Fruit fly (Drosophila melanogaster) whole organism, embryonic: ENCODE data around the gene AcCoAS.

Experiments used
- Adf1 ChIP-seq: fragments of 200-800 bp; sonication (Bioruptor generic); IDR thresholded peaks from 2 replicates; pipeline ENCODE4 v1.3.6; 2022; ENCODE audit warnings: missing biosample characterization, missing genetic modification characterization
- Aef1 ChIP-seq: fragments of 200-800 bp; sonication (Bioruptor generic); IDR thresholded peaks from 3 replicates; pipeline ENCODE4 v1.3.6; 2022; ENCODE audit warnings: missing biosample characterization, missing genetic modification characterization
- Bteb2 ChIP-seq: fragments of 200-800 bp; sonication (Bioruptor generic); optimal IDR thresholded peaks from 2 replicates; lab custom pipeline; 2016; ENCODE audit warnings: missing biosample characterization, missing genetic modification characterization
- CG10366 ChIP-seq: fragments of 200-800 bp; sonication (Bioruptor generic); IDR thresholded peaks from 2 replicates; pipeline ENCODE4 v1.3.6; 2022; ENCODE audit warnings: missing biosample characterization, missing genetic modification characterization
- CG10565 ChIP-seq: fragments of 200-800 bp; sonication (Bioruptor generic); optimal IDR thresholded peaks from 3 replicates; lab custom pipeline; 2016; ENCODE audit warnings: missing biosample characterization, mild to moderate bottlenecking, missing genetic modification characterization
- CG10979 ChIP-seq: fragments of 200-800 bp; sonication (Bioruptor generic); optimal IDR thresholded peaks from 2 replicates; lab custom pipeline; 2018; ENCODE audit warnings: missing biosample characterization, mild to moderate bottlenecking, missing genetic modification characterization, moderate library complexity
- CG11085 ChIP-seq: fragments of 200-800 bp; sonication (Bioruptor generic); IDR thresholded peaks from 2 replicates; pipeline ENCODE4 v1.3.6; 2022; ENCODE audit warnings: missing biosample characterization, missing genetic modification characterization
- CG11696 ChIP-seq: fragments of 200-800 bp; sonication (Bioruptor generic); IDR thresholded peaks from 2 replicates; pipeline ENCODE4 v1.3.6; 2022; ENCODE audit warnings: missing biosample characterization, missing genetic modification characterization
- CG12942 ChIP-seq: fragments of 200-800 bp; sonication (Bioruptor generic); optimal IDR thresholded peaks from 3 replicates; lab custom pipeline; 2016; ENCODE audit warnings: missing biosample characterization, missing genetic modification characterization
- CG16863 ChIP-seq: fragments of 200-800 bp; sonication (Bioruptor generic); optimal IDR thresholded peaks from 3 replicates; lab custom pipeline; 2016; ENCODE audit warnings: missing biosample characterization, missing genetic modification characterization
- CG17912 ChIP-seq: fragments of 200-800 bp; sonication (Bioruptor generic); optimal IDR thresholded peaks from 2 replicates; lab custom pipeline; 2018; ENCODE audit warnings: missing biosample characterization, mild to moderate bottlenecking, missing genetic modification characterization
- CG3281 ChIP-seq: fragments of 200-800 bp; sonication (Bioruptor generic); optimal IDR thresholded peaks from 3 replicates; lab custom pipeline; 2017; ENCODE audit warnings: missing biosample characterization, mild to moderate bottlenecking, missing genetic modification characterization
- CG6254 ChIP-seq: fragments of 200-800 bp; sonication (Bioruptor generic); optimal IDR thresholded peaks from 3 replicates; lab custom pipeline; 2017; ENCODE audit warnings: mild to moderate bottlenecking, missing biosample characterization, missing genetic modification reagents, missing genetic modification characterization
- CG8290 ChIP-seq, 3 experiments: fragments of 200-800 bp; sonication (Bioruptor generic); optimal IDR thresholded peaks; 2 replicates each; lab custom pipeline; 2016 to 2019; ENCODE audit warnings: missing biosample characterization in 3 of 3, missing genetic modification characterization in 3 of 3, mild to moderate bottlenecking in 2 of 3, moderate library complexity in 1 of 3
- CG9609 ChIP-seq: fragments of 200-800 bp; sonication (Bioruptor generic); optimal IDR thresholded peaks from 3 replicates; lab custom pipeline; 2016; ENCODE audit warnings: missing biosample characterization, missing genetic modification characterization
- CG9797 ChIP-seq: fragments of 200-800 bp; sonication (Bioruptor generic); optimal IDR thresholded peaks from 3 replicates; lab custom pipeline; 2018; ENCODE audit warnings: missing biosample characterization, mild to moderate bottlenecking, missing genetic modification characterization
- D19B ChIP-seq: fragments of 200-800 bp; sonication (Bioruptor generic); optimal IDR thresholded peaks from 2 replicates; lab custom pipeline; 2017; ENCODE audit warnings: missing biosample characterization, mild to moderate bottlenecking, missing genetic modification characterization
- Dad ChIP-seq: fragments of 200-800 bp; sonication (Bioruptor generic); optimal IDR thresholded peaks from 3 replicates; lab custom pipeline; 2016; ENCODE audit warnings: missing biosample characterization, missing genetic modification characterization
- Dref ChIP-seq: fragments of 200-800 bp; sonication (Bioruptor generic); IDR thresholded peaks from 2 replicates; pipeline ENCODE4 v1.3.6; 2022; ENCODE audit warnings: missing biosample characterization, missing genetic modification characterization
- Hand ChIP-seq: fragments of 200-800 bp; sonication (Bioruptor generic); optimal IDR thresholded peaks from 2 replicates; lab custom pipeline; 2017; ENCODE audit warnings: mild to moderate bottlenecking, missing biosample characterization, missing genetic modification reagents, missing genetic modification characterization
- Hr39 ChIP-seq: fragments of >200 bp; optimal IDR thresholded peaks from 2 replicates; lab custom pipeline; 2017
- Lhr ChIP-seq: fragments of 200-800 bp; sonication (Bioruptor generic); optimal IDR thresholded peaks from 3 replicates; lab custom pipeline; 2017; ENCODE audit warnings: mild to moderate bottlenecking, missing biosample characterization, missing genetic modification reagents, missing genetic modification characterization
- Lpt ChIP-seq: fragments of >200 bp; optimal IDR thresholded peaks from 2 replicates; lab custom pipeline; 2018; ENCODE audit warnings: missing biosample characterization, missing genetic modification characterization
- Mad ChIP-seq: fragments of 200-800 bp; sonication (Bioruptor generic); optimal IDR thresholded peaks from 2 replicates; lab custom pipeline; 2016; ENCODE audit warnings: missing biosample characterization, missing genetic modification characterization
- Meics ChIP-seq: fragments of 200-800 bp; sonication (Bioruptor generic); optimal IDR thresholded peaks from 2 replicates; lab custom pipeline; 2017; ENCODE audit warnings: missing biosample characterization, mild to moderate bottlenecking, missing genetic modification characterization
- Mrtf ChIP-seq: fragments of 200-800 bp; sonication (Bioruptor generic); IDR thresholded peaks from 3 replicates; pipeline ENCODE4 v1.3.6; 2022; ENCODE audit warnings: missing biosample characterization, missing genetic modification characterization
- NFAT ChIP-seq: fragments of 200-800 bp; sonication (Bioruptor generic); IDR thresholded peaks from 2 replicates; pipeline ENCODE4 v1.3.6; 2022; ENCODE audit warnings: missing biosample characterization, missing genetic modification characterization
- Rfx ChIP-seq: fragments of 200-800 bp; sonication (Bioruptor generic); IDR thresholded peaks from 2 replicates; pipeline ENCODE4 v1.3.6; 2022; ENCODE audit warnings: missing biosample characterization, missing genetic modification characterization
- Scr ChIP-seq: fragments of 200-800 bp; sonication (Bioruptor generic); IDR thresholded peaks from 2 replicates; pipeline ENCODE4 v1.3.6; 2022; ENCODE audit warnings: missing biosample characterization, missing genetic modification characterization; ENCODE audit not compliant: partially characterized antibody
- al ChIP-seq: fragments of 200-800 bp; sonication (Bioruptor generic); IDR thresholded peaks from 2 replicates; pipeline ENCODE4 v1.3.6; 2022; ENCODE audit warnings: missing biosample characterization, missing genetic modification characterization
- aop ChIP-seq: fragments of 200-800 bp; sonication (Bioruptor generic); IDR thresholded peaks from 2 replicates; pipeline ENCODE4 v1.3.6; 2022; ENCODE audit warnings: missing biosample characterization, missing genetic modification characterization
- chinmo ChIP-seq: fragments of 200-800 bp; sonication (Bioruptor generic); IDR thresholded peaks from 4 replicates; pipeline ENCODE4 v1.3.6; 2022; ENCODE audit warnings: missing biosample characterization, missing genetic modification characterization; ENCODE audit not compliant: partially characterized antibody
- danr ChIP-seq: fragments of 200-800 bp; sonication (Bioruptor generic); IDR thresholded peaks from 2 replicates; pipeline ENCODE4 v1.3.6; 2022; ENCODE audit warnings: missing biosample characterization, missing genetic modification characterization
- dm ChIP-seq: fragments of 200-800 bp; sonication (Bioruptor generic); optimal IDR thresholded peaks from 3 replicates; lab custom pipeline; 2016; ENCODE audit warnings: missing biosample characterization, missing genetic modification characterization
- en ChIP-seq: fragments of 200-800 bp; sonication (Bioruptor generic); optimal IDR thresholded peaks from 2 replicates; lab custom pipeline; 2016; ENCODE audit warnings: missing biosample characterization, missing genetic modification characterization
- fd3F ChIP-seq: fragments of 200-800 bp; sonication (Bioruptor generic); optimal IDR thresholded peaks from 2 replicates; lab custom pipeline; 2018; ENCODE audit warnings: missing biosample characterization, mild to moderate bottlenecking, missing genetic modification characterization, moderate library complexity
- gcm ChIP-seq: fragments of 200-800 bp; sonication (Bioruptor generic); optimal IDR thresholded peaks from 2 replicates; lab custom pipeline; 2019; ENCODE audit warnings: missing biosample characterization, mild to moderate bottlenecking, missing genetic modification characterization, moderate library complexity
- grau ChIP-seq: fragments of 200-800 bp; optimal IDR thresholded peaks from 3 replicates; lab custom pipeline; 2019; ENCODE audit warnings: missing biosample characterization, mild to moderate bottlenecking, missing genetic modification characterization, moderate library complexity
- gt ChIP-seq: fragments of 200-800 bp; sonication (Bioruptor generic); IDR thresholded peaks from 2 replicates; pipeline ENCODE4 v1.3.6; 2022; ENCODE audit warnings: missing biosample characterization, missing genetic modification characterization
- ind ChIP-seq: fragments of 200-800 bp; sonication (Bioruptor generic); optimal IDR thresholded peaks from 3 replicates; lab custom pipeline; 2016; ENCODE audit warnings: missing biosample characterization, missing genetic modification characterization
- org-1 ChIP-seq: fragments of 200-800 bp; sonication (Bioruptor generic); optimal IDR thresholded peaks from 2 replicates; lab custom pipeline; 2017; ENCODE audit warnings: missing biosample characterization, missing genetic modification characterization
- psq ChIP-seq: fragments of 200-800 bp; sonication (Bioruptor generic); optimal IDR thresholded peaks from 2 replicates; lab custom pipeline; 2017; ENCODE audit warnings: missing biosample characterization, missing genetic modification characterization
- rib ChIP-seq: fragments of 200-800 bp; sonication (Bioruptor generic); IDR thresholded peaks from 2 replicates; pipeline ENCODE4 v1.3.6; 2022; ENCODE audit warnings: missing biosample characterization, missing genetic modification characterization
- schlank ChIP-seq: fragments of 200-800 bp; sonication (Bioruptor generic); optimal IDR thresholded peaks from 2 replicates; lab custom pipeline; 2018; ENCODE audit warnings: missing biosample characterization, mild to moderate bottlenecking, missing genetic modification characterization
- sens ChIP-seq: fragments of 200-800 bp; sonication (Bioruptor generic); peaks from one replicate; lab custom pipeline; 2016; ENCODE audit warnings: missing biosample characterization, missing genetic modification characterization
- sens-2 ChIP-seq: fragments of 200-800 bp; sonication (Bioruptor generic); IDR thresholded peaks from 2 replicates; pipeline ENCODE4 v1.3.6; 2022; ENCODE audit warnings: missing biosample characterization, missing genetic modification characterization
- stc ChIP-seq: fragments of 200-800 bp; sonication (Bioruptor generic); IDR thresholded peaks from 2 replicates; pipeline ENCODE4 v1.3.6; 2022; ENCODE audit warnings: missing biosample characterization, missing genetic modification characterization
- tio ChIP-seq: fragments of 200-800 bp; sonication (Bioruptor generic); optimal IDR thresholded peaks from 2 replicates; lab custom pipeline; 2017; ENCODE audit warnings: missing biosample characterization, missing genetic modification characterization, inconsistent platforms
- tll ChIP-seq, 2 experiments: fragments of 200-800 bp in 1 of 2; fragments of >200 bp in 1 of 2; sonication (Bioruptor generic) in 1 of 2; optimal IDR thresholded peaks; 2 replicates each; lab custom pipeline; 2017 to 2019; ENCODE audit warnings: missing biosample characterization in 2 of 2, missing genetic modification characterization in 2 of 2, mild to moderate bottlenecking in 1 of 2, moderate library complexity in 1 of 2
- tx ChIP-seq: fragments of 200-800 bp; sonication (Bioruptor generic); optimal IDR thresholded peaks from 2 replicates; lab custom pipeline; 2016; ENCODE audit warnings: missing biosample characterization, missing genetic modification characterization
- vnd ChIP-seq: fragments of 200-800 bp; sonication (Bioruptor generic); IDR thresholded peaks from 3 replicates; pipeline ENCODE4 v1.3.6; 2022; ENCODE audit warnings: missing biosample characterization, missing genetic modification characterization; ENCODE audit not compliant: partially characterized antibody

Gene AcCoAS

dm6 chr3L:21253761-21254523 lies 26.1 kb downstream of the AcCoAS start (continued):
- TF ChIP-seq schlank (tag; lab: Kevin White, UChicago): no peak
- no peak for TF ChIP-seq Aef1 (GFP tag; lab: Robert Waterston, UW)
- no peak for TF ChIP-seq CG11696
- TF ChIP-seq tll (GFP tag; optimal IDR thresholded peaks at IDR 0.05; lab: Kevin White, UChicago): no peak
- TF ChIP-seq fd3F (GFP tag; lab: Kevin White, UChicago): no peak
- no peak for TF ChIP-seq CG12942
- TF ChIP-seq CG8290 (GFP tag; optimal IDR thresholded peaks at IDR 0.05; lab: Kevin White, UChicago): no peak
- TF ChIP-seq CG8290 (tag; optimal IDR thresholded peaks at IDR 0.05; lab: Kevin White, UChicago): no peak
- TF ChIP-seq D19B (GFP tag; lab: Kevin White, UChicago): no peak
- no peak for TF ChIP-seq CG9797 (GFP tag; lab: Kevin White, UChicago)
- no peak for TF ChIP-seq Bteb2 (GFP tag; lab: Kevin White, UChicago)
- peak; percentile 95 for TF ChIP-seq sens (GFP tag; lab: Kevin White, UChicago)
- TF ChIP-seq Hr39 (lab: Kevin White, UChicago): no peak
- no peak for TF ChIP-seq al (GFP tag; lab: Robert Waterston, UW)
- TF ChIP-seq danr: no peak
- TF ChIP-seq Lpt (GFP tag; lab: Kevin White, UChicago): no peak
- no peak for TF ChIP-seq NFAT (GFP tag; lab: Robert Waterston, UW)
- TF ChIP-seq psq (GFP tag; lab: Kevin White, UChicago): no peak
- no peak for TF ChIP-seq en (GFP tag; lab: Kevin White, UChicago)
- no peak for TF ChIP-seq gt (GFP tag; lab: Robert Waterston, UW)
- no peak for TF ChIP-seq CG17912 (GFP tag; lab: Kevin White, UChicago)
- no peak for TF ChIP-seq CG6254
- 0 out of 2 replicates have a peak, but pooled peaks have one; percentile 38 for TF ChIP-seq stc
- TF ChIP-seq sens-2 (GFP tag; lab: Robert Waterston, UW): no peak
- no peak for TF ChIP-seq Mad (GFP tag; lab: Kevin White, UChicago)
- TF ChIP-seq ind (GFP tag; lab: Kevin White, UChicago): peak; percentile 29
- TF ChIP-seq gcm (GFP tag; lab: Kevin White, UChicago): peak; percentile 33
- peak; percentile 73 for TF ChIP-seq CG10979 (tag; lab: Kevin White, UChicago)
- 0 out of 4 replicates have a peak, but pooled peaks have one; percentile 44 for TF ChIP-seq chinmo (GFP tag; lab: Robert Waterston, UW)
- no peak for TF ChIP-seq rib (GFP tag; lab: Robert Waterston, UW)
- TF ChIP-seq CG10565 (GFP tag; lab: Kevin White, UChicago): no peak
- no peak for TF ChIP-seq Dad (GFP tag; lab: Kevin White, UChicago)
- TF ChIP-seq org-1: no peak
- TF ChIP-seq grau: peak; percentile 47
- no peak for TF ChIP-seq Scr (GFP tag; lab: Robert Waterston, UW)
- no peak for TF ChIP-seq dm (GFP tag; lab: Kevin White, UChicago)
- TF ChIP-seq CG3281 (GFP tag; lab: Kevin White, UChicago): no peak
- no peak for TF ChIP-seq Lhr (GFP tag; lab: Kevin White, UChicago)
- no peak for TF ChIP-seq CG9609 (GFP tag; lab: Kevin White, UChicago)
- peak; percentile 26; the same call in 1 of the 2 replicates for TF ChIP-seq Rfx (GFP tag; lab: Robert Waterston, UW)
- TF ChIP-seq CG11085 (GFP tag; lab: Robert Waterston, UW): 0 out of 2 replicates have a peak, but pooled peaks have one; percentile 18
- no peak for TF ChIP-seq Hand
- peak; percentile 15; the same call in 1 of the 2 replicates for TF ChIP-seq CG10366 (GFP tag; lab: Robert Waterston, UW)
- peak; percentile 11 for TF ChIP-seq Meics (GFP tag; lab: Kevin White, UChicago)
- no peak for TF ChIP-seq CG16863
- TF ChIP-seq vnd: no peak
- TF ChIP-seq tio (GFP tag; lab: Kevin White, UChicago): peak; percentile 9
- TF ChIP-seq Dref (GFP tag; lab: Robert Waterston, UW): no peak
- no peak for TF ChIP-seq aop (GFP tag; lab: Robert Waterston, UW)
- no peak for TF ChIP-seq Adf1 (GFP tag; lab: Robert Waterston, UW)
- TF ChIP-seq Mrtf (GFP tag; lab: Robert Waterston, UW): no peak
- TF ChIP-seq tx: no peak
